Fruit fly (Drosophila melanogaster): ENCODE measurements around the gene Ddrgk1.
A peak's percentile ranks its signal among the peaks of the same experiment; 100 is the strongest.

The Ddrgk1 gene

DNA sequence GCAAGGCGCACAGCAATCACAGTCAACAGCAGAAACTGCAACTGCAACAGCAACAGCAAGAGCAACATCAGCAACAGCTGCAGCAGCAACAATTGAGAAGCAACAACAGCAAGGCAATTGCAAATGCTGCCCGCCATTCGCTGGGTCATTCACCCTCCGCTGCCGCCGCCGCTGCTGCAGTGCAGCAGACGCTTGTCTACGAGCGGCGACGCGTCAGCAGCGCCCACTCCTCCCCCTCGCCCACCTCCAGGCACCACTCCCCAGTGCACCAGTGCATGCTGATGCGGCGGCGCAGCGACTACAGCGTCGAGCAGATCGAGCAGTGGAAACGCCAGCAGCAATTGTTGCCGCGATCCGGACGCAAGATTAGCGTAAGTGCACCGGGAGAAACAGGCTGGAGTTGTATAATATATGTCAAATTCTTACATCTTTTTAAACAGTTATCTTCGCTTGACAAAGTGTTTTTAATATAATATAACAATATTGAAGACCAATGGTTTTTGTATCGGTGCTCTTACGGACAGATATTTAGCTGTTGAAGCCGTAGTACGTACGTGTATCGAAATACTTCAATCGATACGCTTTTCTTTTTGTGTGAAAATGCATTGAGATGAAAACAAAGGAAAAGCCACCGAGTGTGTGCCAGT is 9.1 kb upstream of the Ddrgk1 start:
- no peak for TF ChIP-seq CG17801 (GFP tag; optimal IDR thresholded peaks at IDR 0.05; ENCODE audit: partially characterized antibody)

DNA sequence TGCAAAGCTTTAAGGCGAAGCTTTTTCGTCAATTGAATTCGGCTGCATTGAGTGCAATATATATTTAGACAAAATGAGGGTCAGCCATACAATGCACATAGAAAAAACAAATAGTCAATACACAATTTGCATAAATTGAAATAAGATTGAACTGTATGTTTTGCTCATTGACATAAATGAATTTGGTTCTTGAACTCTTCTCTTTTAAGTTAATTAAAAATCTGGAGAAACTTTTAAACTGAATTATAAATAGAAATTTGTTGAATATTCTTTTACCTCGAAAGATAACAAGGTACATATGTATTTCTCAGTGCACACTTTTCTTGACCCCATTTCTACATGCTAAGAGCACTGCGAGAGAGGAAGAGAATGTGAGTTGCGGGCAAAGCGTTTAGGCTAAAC is 8.6 kb upstream of the Ddrgk1 start:
- no peak for TF ChIP-seq CG17801 (GFP tag; optimal IDR thresholded peaks at IDR 0.05; ENCODE audit: partially characterized antibody)

DNA sequence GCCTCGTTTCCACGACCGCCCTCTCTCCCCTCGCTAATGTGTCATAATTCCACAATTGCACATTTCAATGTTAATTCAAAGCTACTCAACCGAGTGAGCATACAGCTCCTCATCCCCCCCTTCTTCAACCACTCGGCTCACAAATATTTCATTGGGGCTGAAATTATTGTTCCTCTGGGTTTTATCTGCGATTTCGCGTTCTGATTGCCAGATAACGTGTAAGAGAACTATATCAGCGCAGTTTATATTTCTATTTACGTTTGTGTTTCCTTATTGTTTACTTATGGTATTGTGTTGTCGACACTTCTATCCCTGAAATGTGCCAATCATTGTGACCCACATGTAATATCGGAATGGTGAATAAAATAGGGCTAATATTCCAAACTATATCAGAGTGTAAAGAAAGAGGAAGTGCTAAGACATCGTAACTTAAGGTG is 8.1 kb upstream of the Ddrgk1 start:
- no peak for TF ChIP-seq CG17801 (GFP tag; optimal IDR thresholded peaks at IDR 0.05; ENCODE audit: partially characterized antibody)

DNA sequence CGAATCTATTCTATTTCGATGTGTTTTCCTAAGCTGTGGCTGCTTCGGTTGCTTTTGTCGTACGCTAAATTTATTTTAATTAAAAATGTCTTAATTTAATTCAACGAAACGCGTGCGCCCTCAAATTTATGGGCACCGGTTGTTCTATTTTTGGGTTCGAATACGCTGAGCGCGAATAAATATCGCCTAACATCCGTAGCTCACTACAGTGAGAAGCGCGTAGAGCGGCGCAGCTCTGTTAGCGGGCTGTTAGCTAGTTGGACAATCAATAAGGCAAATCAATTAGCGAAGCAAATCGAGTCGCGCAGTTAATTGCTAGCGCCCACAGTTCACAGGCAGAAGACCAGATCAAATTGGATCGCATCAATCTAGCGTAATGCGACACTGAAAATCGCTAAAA is 4.8 kb upstream of the Ddrgk1 start:
- no peak for TF ChIP-seq CG17801 (GFP tag; optimal IDR thresholded peaks at IDR 0.05; ENCODE audit: partially characterized antibody)

DNA sequence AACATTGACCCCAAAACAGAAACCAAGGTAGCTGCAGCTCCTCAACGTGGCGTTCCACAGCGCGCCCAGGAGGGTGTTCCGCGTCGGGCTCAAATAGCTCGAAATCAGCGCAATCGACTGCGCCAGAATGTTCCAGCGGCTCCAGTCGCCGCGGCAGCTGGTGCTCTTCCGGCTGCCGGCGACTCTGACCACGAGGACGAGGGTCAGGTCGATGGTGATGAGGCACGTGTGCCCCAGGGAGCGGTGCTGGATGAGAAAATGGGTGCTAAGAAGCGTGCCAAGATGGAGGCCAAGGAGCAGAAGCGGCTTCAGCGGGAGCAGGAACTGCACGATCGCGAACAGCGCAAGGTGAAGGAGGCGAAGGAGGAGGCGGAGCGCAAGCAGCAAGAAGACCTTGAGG is 411 bp downstream of the Ddrgk1 start:
- no peak for TF ChIP-seq CG17801 (GFP tag; optimal IDR thresholded peaks at IDR 0.05; ENCODE audit: partially characterized antibody)

DNA sequence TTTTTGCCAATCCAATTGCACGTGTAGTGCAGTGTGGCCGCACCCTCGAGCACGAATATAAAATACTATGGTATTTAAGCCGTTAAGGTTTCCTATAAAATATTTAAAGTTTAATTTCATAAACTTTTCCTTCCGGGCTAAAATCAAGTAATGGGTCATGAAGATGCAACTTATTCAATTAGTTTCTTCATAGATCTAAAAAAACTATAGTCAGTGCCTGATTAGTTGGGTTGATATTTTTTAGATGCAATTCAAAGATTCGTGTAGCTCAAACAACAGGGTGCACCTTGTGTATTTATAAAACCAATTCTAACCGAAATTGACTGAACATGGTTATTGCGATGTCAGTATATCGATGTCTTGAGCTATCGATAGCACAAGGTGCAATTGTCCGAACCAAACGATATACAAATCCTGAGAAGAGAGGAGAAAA is 3.9 kb downstream of the Ddrgk1 start, which contains the start of the genes Smyd5 and Oga:
Smyd5 (minus strand) TSS at position 59 of the 433 bp plus-strand sequence.
Oga (plus strand) TSS at position 345 of the 433 bp plus-strand sequence.
- TF ChIP-seq CG17801 (GFP tag; optimal IDR thresholded peaks at IDR 0.05; ENCODE audit: partially characterized antibody), result peak; percentile 41

DNA sequence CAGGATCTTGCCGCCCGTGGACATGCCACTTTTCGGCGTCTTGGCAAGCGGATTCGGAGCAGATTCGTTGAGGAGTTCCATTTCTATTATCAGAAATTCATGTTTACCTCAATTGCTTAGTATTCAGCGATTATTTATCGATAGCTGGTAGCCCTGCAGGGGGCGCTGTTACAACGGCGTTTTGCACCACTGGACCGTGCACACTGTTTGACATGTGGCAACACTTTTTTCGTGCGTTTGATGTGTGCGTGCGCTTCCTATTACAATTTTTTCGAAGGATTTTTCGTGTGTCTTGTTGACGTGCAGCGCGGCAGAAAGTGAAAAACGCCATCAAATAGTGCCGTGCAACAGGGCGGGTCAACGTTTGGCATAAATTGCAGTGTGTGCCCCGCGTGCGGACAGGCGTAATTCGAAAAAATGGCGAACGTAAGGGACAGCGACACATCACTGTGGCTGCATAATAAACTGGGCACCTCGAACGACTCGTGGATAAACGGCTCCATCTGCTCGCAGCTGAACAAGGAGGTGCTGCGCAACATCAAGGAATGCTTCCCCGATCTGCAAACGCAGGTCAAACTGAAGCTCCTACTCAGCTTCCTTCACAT is 8.7 kb downstream of the Ddrgk1 start, which contains the start of the genes CG3337 and Nelf-A:
CG3337 (minus strand) TSS at position 132 of the 605 bp plus-strand sequence.
Nelf-A (plus strand) TSS at position 252 of the 605 bp plus-strand sequence.
- peak; percentile 59 for TF ChIP-seq CG17801 (GFP tag; optimal IDR thresholded peaks at IDR 0.05; ENCODE audit: partially characterized antibody)

DNA sequence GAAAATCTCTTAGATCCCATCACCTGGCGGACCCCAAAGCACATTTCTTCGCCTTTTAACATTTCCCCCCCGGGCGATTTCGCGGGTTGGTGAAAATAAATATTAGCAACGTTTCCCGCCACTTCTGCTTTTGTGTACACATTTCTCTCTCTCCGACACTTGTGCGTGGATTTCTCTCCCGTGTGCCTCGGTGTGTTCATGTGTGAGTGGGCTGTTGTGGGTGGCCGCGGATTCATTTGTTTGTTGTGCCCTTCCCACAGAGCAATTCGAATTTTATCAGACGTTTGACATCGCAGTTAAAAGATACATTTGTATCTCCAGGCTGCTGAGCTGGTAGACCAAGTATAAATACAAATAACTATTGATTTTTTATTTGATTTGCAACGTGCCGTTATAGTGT is 9.4 kb downstream of the Ddrgk1 start:
- peak; percentile 14 for TF ChIP-seq CG17801 (GFP tag; optimal IDR thresholded peaks at IDR 0.05; ENCODE audit: partially characterized antibody)

DNA sequence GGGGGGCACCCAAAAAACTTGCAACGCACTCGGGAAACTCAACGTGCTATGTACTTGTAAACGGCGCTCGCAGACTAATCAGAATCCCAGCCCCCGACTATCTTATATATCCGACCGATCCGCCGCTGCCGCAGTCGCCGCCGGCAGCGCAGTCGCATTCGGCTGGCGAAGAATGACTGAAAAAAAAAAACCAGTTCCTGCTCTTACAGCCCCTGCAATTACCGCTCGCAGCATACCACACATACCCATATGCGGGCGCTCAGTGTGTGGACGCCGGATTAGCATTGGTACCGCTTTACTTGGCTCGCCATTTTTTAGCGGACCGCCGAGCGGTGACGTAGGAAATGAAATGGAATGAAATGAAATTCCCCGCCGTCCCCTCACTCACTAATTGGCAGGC is 22.2 kb downstream of the Ddrgk1 start, which contains the start of gene e:
e (minus strand) TSS at position 79 of the 400 bp plus-strand sequence.
- TF ChIP-seq CG17801 (GFP tag; optimal IDR thresholded peaks at IDR 0.05; ENCODE audit: partially characterized antibody), result no peak

DNA sequence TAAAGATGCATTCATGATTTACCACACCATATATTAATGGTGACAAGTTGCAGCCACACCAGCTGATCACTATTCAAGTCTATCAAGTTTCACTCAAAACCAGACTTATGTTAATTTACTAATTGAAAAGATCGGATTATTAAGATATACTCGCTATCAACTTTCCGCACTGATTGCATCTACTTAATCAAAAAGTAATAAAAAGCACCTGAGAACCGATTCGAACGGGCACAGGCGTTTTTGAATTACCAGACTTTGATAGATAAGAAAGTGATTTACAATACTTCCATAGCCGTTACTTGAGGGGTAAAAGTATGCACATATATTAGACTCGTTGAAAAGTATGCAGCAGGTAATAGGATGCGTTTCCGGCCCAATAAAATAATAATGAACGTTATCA is 26.5 kb downstream of the Ddrgk1 start:
- no peak for TF ChIP-seq CG17801 (GFP tag; optimal IDR thresholded peaks at IDR 0.05; ENCODE audit: partially characterized antibody)

DNA sequence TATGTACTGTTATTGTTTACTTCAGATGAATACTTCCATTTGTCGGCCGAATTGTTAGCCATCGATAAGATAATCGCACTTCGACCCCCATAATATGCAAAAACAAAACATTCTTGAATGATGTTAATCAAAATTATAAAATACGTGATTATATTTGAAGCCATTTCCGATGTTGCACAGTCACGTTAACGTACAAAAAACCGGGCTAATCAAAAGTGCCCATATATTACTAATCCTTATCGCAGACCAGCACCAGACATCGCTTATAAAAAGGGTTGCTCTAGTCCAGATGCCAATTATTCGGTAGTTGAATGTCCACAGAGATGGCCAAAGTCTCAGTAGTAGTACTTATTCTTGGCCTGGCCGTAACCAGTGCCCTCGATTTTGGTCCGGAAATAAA is 27.4 kb downstream of the Ddrgk1 start, which contains the start of gene CG5892:
CG5892 (plus strand) TSS at position 301 of the 400 bp plus-strand sequence.
- TF ChIP-seq CG17801 (GFP tag; optimal IDR thresholded peaks at IDR 0.05; ENCODE audit: partially characterized antibody), result no peak

DNA sequence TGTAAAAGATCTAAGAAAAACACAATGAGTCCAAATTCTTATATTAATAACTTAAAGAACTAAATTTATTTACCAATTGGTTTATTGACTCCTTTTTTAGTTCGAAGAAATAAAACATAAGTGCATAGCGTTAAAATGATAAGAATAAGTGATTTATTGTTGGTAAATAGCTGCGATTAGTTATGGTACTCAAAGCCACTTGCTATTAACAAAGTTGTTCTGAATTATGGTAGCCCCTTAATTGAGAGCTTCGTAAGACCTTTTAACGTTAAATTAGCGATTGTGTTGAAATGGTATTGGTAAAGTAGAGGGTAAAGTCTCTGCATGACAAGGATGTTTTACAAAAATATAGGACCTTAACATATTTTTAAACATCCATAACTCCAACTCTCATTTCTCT is 31.0 kb downstream of the Ddrgk1 start:
- no peak for TF ChIP-seq CG17801 (GFP tag; optimal IDR thresholded peaks at IDR 0.05; ENCODE audit: partially characterized antibody)

DNA sequence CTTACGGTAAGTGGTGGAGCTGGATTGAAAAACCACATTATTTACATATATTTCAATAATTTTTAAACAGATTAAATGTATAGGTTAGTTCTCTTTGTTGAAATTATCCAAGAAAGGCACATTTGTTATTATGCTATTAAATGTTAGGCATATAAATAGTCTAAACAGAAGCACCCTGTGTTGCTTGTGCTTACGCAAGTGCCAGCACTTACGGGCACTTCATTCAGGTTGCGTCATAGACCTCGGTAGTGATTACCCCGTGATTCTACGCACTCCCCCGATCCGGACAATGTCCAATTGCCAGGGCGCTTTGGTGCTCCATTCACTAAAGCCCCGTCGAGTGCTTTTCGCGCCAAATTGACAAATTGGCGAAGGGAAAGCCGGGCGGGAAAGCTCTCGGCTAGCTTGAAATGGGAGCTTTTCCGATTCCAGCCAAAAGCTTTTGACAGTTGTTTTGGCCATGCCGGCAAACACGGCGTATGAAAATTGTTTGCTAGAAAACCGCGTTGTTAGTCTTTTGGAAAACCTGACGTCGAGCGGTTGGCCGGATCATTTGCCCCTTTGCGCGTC is 31.7 kb downstream of the Ddrgk1 start, which contains the start of gene ETHR:
ETHR (plus strand) TSS at position 520 of the 570 bp plus-strand sequence.
- TF ChIP-seq CG17801 (GFP tag; optimal IDR thresholded peaks at IDR 0.05; ENCODE audit: partially characterized antibody), result no peak

DNA sequence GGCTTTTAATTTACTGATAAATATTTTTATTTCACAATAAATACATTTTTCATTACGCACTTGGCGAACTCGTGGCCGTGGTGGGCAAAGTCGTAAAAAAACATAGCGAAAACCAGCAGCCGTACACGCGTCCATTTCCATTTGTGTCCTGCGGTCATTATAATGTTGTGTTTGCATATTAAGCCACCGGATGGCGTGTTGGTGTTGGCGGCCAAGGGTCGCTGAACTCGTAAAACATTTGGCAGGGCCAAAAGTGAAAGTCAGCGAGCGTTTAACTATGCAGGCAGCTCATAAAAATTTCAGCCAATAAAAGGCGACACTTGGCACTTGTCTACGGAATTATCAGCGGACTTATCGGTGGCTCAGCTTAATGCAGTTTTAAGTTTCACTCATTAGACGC is 37.6 kb downstream of the Ddrgk1 start:
- TF ChIP-seq CG17801 (GFP tag; optimal IDR thresholded peaks at IDR 0.05; ENCODE audit: partially characterized antibody), result no peak

DNA sequence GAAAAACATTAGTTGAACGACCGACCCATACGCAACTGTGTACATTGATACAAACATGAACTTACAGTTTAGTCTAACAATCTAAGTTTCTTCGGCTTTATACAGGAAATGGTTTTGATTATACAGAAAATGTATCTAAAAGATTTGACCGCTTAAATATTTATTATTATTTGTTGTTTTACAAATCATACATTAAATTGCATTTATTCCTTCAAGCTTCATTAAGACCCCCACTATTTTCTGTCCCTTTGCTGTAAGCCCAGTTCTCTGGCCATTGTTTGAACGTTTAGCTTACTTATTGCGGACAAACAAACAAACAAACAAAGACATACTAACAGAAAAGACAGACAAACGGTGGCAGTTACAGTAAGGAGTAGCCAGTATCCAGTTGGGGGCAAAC is 39.4 kb downstream of the Ddrgk1 start:
- no peak for TF ChIP-seq CG17801 (GFP tag; optimal IDR thresholded peaks at IDR 0.05; ENCODE audit: partially characterized antibody)

DNA sequence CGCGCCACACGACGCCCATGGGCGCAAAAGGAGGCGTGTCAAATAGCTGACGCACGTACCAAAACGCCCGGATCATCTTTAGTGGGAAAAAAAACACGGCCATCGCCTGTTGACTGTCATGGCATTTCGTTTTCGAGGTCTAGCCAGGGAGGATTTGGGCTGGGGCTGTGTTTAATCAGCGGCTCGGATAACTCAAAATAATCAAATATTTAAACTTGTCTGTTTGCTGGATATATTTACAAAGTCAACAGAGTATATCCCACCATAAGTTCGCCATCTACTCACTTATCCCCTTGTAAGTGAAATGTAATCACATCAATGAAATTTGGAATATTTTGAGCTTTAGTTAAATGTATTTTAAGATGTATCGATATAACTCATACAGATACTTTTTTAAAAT is 45.9 kb downstream of the Ddrgk1 start:
- TF ChIP-seq CG17801 (GFP tag; optimal IDR thresholded peaks at IDR 0.05; ENCODE audit: partially characterized antibody), result no peak
